Worm (Caenorhabditis elegans): ENCODE data around the gene C02B10.4.
A peak's percentile ranks its signal among the peaks of the same experiment; 100 is the strongest.
"Not testable (repeated sequence)": the region's sequence is repeated elsewhere in the genome, so short reads cannot be mapped to it uniquely, and the experiment has no call there.

The C02B10.4 gene

DNA sequence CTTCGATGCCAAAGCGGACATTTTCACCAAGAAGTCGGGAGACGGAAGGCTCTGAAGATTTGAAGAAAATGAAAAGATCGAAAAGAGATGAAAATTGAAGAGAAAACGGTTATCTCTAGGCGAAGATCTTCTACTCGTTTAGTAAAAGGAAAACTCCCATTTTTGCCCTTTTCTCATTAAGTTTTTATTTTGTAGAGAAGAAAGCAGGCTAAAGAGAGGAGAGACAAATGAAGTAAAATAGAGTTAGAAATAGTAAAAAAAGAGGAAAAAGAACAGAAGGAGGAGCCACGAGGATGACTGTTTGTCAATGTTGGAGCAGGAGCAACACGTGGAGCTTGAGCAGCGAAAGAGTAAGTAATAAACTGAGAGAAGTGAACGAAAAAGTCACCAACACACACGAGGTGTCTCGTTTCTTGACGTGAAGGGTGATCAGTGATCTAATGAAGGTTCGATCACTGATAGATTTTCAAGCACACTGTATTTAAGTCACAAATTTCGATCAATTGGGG, 2.5 kb upstream of the C02B10.4 start, which contains the start of gene ivd-1 (continued):
- TF ChIP-seq nhr-179 (tag; optimal IDR thresholded peaks at IDR 0.05) (no peak), snpc-1.3 (tag; optimal IDR thresholded peaks at IDR 0.05; ENCODE audit: insufficient read depth) (no peak)

DNA sequence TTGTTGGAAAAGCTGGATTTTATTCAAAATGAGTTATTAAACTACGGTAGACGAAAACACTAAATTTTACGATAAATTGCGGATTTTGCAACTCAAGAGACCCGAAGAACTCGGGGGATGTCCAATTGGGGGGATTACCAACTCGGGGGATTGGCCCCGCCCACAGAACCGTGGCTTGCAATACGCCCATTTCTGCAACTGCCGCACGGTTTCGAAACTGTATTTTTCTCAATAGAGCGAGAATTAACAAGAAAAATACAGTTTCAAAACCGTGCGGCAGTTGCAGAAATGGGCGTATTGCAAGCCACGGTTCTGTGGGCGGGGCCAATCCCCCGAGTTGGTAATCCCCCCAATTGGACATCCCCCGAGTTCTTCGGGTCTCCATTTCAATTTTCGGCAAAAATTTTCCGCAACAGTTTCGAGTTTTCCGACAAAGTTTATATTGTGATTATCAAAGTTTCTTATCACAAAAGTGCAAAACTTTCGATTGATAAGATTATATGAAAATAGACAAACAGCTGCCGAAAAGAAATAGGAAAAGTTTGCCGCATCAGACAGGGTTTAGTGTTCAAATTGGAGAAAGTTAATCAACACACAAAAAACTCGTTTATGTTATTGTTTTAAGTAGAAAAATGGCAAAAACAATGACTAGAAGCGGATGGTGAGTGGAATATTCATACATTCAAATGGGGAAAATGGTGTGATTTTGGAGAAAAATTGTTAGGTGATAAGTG, 1.4 kb upstream of the C02B10.4 start:
- peak; percentile 27; the same call in 1 of the 2 replicates for TF ChIP-seq rcor-1 (GFP tag; IDR thresholded peaks at IDR 0.05)
- peak; percentile 30 for TF ChIP-seq F33H1.4 (GFP tag; IDR thresholded peaks at IDR 0.05)
- TF ChIP-seq F49E8.2 (tag; optimal IDR thresholded peaks at IDR 0.05; ENCODE audit: insufficient read depth) = peak; percentile 81
- TF ChIP-seq attf-6 (GFP tag; IDR thresholded peaks at IDR 0.05) = 0 out of 2 replicates have a peak, but pooled peaks have one; percentile 58
- TF ChIP-seq B0336.3 (GFP tag; IDR thresholded peaks at IDR 0.05) = peak; percentile 43; the same call in 1 of the 2 replicates
- peak; percentile 15 for TF ChIP-seq ztf-18 (tag; optimal IDR thresholded peaks at IDR 0.05)
- TF ChIP-seq egrh-3 (GFP tag; IDR thresholded peaks at IDR 0.05) = peak; percentile 29; the same call in 1 of the 2 replicates
- TF ChIP-seq egl-44 (GFP tag; IDR thresholded peaks at IDR 0.05) = 0 out of 2 replicates have a peak, but pooled peaks have one; percentile 10
- TF ChIP-seq madf-3 (GFP tag; IDR thresholded peaks at IDR 0.05) = 0 out of 2 replicates have a peak, but pooled peaks have one; percentile 8
- peak; percentile 61 for TF ChIP-seq nhr-80 (tag; optimal IDR thresholded peaks at IDR 0.05)
- TF ChIP-seq hmg-1.2 (GFP tag; IDR thresholded peaks at IDR 0.05) = peak; percentile 28; the same call in 1 of the 2 replicates
- peak; percentile 16 for TF ChIP-seq lin-54 (GFP tag; optimal IDR thresholded peaks at IDR 0.05)
- TF ChIP-seq ceh-91 (GFP tag; IDR thresholded peaks at IDR 0.05) = peak; percentile 44; the same call in 1 of the 2 replicates
- TF ChIP-seq dox-1 (GFP tag; IDR thresholded peaks at IDR 0.05) = peak; percentile 54; the same call in 1 of the 2 replicates
- TF ChIP-seq snpc-1.1 (tag; optimal IDR thresholded peaks at IDR 0.05; ENCODE audit: insufficient read depth) = peak; percentile 12
- peak; percentile 55; the same call in 1 of the 2 replicates for TF ChIP-seq D2030.7 (GFP tag; IDR thresholded peaks at IDR 0.05)
- TF ChIP-seq Y53G8AR.9 (GFP tag; conservative IDR thresholded peaks at IDR 0.05) = 0 out of 2 replicates have a peak, but pooled peaks have one; percentile 13
- TF ChIP-seq cebp-1 (GFP tag; IDR thresholded peaks at IDR 0.05) = not testable (repeated sequence)
- peak; percentile 18 for TF ChIP-seq cebp-1 (tag; optimal IDR thresholded peaks at IDR 0.05)
- peak; percentile 82 for TF ChIP-seq mcd-1 (GFP tag; IDR thresholded peaks at IDR 0.05)
- TF ChIP-seq ZK185.1 (tag; optimal IDR thresholded peaks at IDR 0.05; ENCODE audit: poor library complexity, severe bottlenecking) = peak; percentile 14
- 0 out of 2 replicates have a peak, but pooled peaks have one; percentile 31 for TF ChIP-seq ztf-28 (GFP tag; IDR thresholded peaks at IDR 0.05)
- TF ChIP-seq ceh-100 (GFP tag; IDR thresholded peaks at IDR 0.05) = peak; percentile 87
- TF ChIP-seq ekl-4 (GFP tag; IDR thresholded peaks at IDR 0.05) = 0 out of 2 replicates have a peak, but pooled peaks have one; percentile 49
- TF ChIP-seq lsl-1 (GFP tag; optimal IDR thresholded peaks at IDR 0.05) = peak; percentile 61
- TF ChIP-seq snpc-3.4 (tag; optimal IDR thresholded peaks at IDR 0.05) = peak; percentile 26
- TF ChIP-seq madf-6 (GFP tag; IDR thresholded peaks at IDR 0.05) = peak; percentile 61; the same call in 1 of the 2 replicates
- TF ChIP-seq hsf-1 (GFP tag; IDR thresholded peaks at IDR 0.05) = 0 out of 2 replicates have a peak, but pooled peaks have one; percentile 38
- TF ChIP-seq snpc-4 (GFP tag; optimal IDR thresholded peaks at IDR 0.05) = peak; percentile 30
- TF ChIP-seq snpc-4 (tag; optimal IDR thresholded peaks at IDR 0.05) = peak in 3 of 4 experiments; percentile 14 to 85 (median 81)

DNA sequence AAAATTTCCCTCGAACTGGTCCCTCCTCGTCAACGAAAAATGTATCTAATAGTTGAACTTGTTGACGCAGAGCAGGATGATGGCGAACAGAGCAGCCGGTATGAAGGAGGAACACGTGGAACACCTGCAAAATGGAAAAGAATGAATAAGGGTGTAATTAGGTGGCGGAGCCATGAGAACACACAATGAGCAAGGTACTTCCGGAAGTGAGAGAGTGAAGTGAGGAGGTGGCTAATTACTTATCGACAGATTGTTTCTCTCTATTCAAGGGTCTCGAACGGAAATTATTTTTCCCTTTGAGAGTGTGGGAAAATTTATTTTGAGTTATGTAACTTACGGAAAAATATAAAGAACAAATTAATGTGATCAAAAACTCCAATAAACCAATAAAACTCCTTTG, 2.1 kb downstream of the C02B10.4 start:
- TF ChIP-seq F52B5.7 (tag; optimal IDR thresholded peaks at IDR 0.05) = no peak
- no peak for TF ChIP-seq ekl-4 (GFP tag; IDR thresholded peaks at IDR 0.05)
- TF ChIP-seq ceh-27 (GFP tag; optimal IDR thresholded peaks at IDR 0.05) = no peak
- no peak for TF ChIP-seq F37B4.10 (GFP tag; IDR thresholded peaks at IDR 0.05)
- TF ChIP-seq madf-6 (GFP tag; IDR thresholded peaks at IDR 0.05) = no peak
- TF ChIP-seq nfyb-1 (GFP tag; IDR thresholded peaks at IDR 0.05) = no peak
- no peak for TF ChIP-seq ama-1 (optimal IDR thresholded peaks at IDR 0.05)
- TF ChIP-seq ama-1 (GFP tag; optimal IDR thresholded peaks at IDR 0.05) = no peak
- no peak for TF ChIP-seq akir-1 (GFP tag; optimal IDR thresholded peaks at IDR 0.05)
- TF ChIP-seq xnd-1 (tag; optimal IDR thresholded peaks at IDR 0.05) = no peak
- TF ChIP-seq unc-62 (GFP tag; optimal IDR thresholded peaks at IDR 0.05) = no peak
- TF ChIP-seq zfh-2 (GFP tag; conservative IDR thresholded peaks at IDR 0.05) = no peak
- TF ChIP-seq lir-1 (GFP tag; conservative IDR thresholded peaks at IDR 0.05) = no peak
- TF ChIP-seq bed-1 (GFP tag; IDR thresholded peaks at IDR 0.05) = no peak
- TF ChIP-seq snpc-4 (GFP tag; optimal IDR thresholded peaks at IDR 0.05) = no peak
- TF ChIP-seq snpc-4 (tag; optimal IDR thresholded peaks at IDR 0.05) = no peak

All from whole organism, young adult.